Worm (Caenorhabditis elegans) whole organism, mixed stage, embryonic: Measurements from ENCODE around the gene R12B2.7.

ENCODE experiments used
- hlh-1 ChIP-seq: fragments of 150-350 bp; optimal IDR thresholded peaks from 2 replicates; lab custom pipeline; 2014; ENCODE audit warnings: missing biosample characterization, missing genetic modification reagents, missing genetic modification characterization
- mab-5 ChIP-seq: fragments of 150-350 bp; optimal IDR thresholded peaks from 2 replicates; lab custom pipeline; 2014; ENCODE audit warnings: missing biosample characterization, missing genetic modification characterization
- nhr-237 ChIP-seq: fragments of 150-350 bp; optimal IDR thresholded peaks from 2 replicates; lab custom pipeline; 2014; ENCODE audit warnings: missing biosample characterization, missing genetic modification characterization
- nhr-28 ChIP-seq: fragments of 150-350 bp; optimal IDR thresholded peaks from 2 replicates; lab custom pipeline; 2014; ENCODE audit warnings: missing biosample characterization, missing genetic modification characterization
- nhr-76 ChIP-seq: sonication (generic microtip); optimal IDR thresholded peaks from 2 replicates; lab custom pipeline; 2017; ENCODE audit warnings: missing biosample characterization, missing genetic modification characterization
- snpc-4 ChIP-seq: fragments of 150-350 bp; optimal IDR thresholded peaks from 2 replicates; lab custom pipeline; 2014; ENCODE audit warnings: missing biosample characterization, missing genetic modification characterization
- tbx-8 ChIP-seq: fragments of 200-800 bp; sonication (Bioruptor generic); optimal IDR thresholded peaks from 2 replicates; lab custom pipeline; 2018; ENCODE audit warnings: mild to moderate bottlenecking, missing genetic modification characterization, moderate library complexity, missing compliant biosample characterization
- unc-120 ChIP-seq: sonication (generic microtip); optimal IDR thresholded peaks from 2 replicates; lab custom pipeline; 2017; ENCODE audit warnings: missing genetic modification characterization, missing compliant biosample characterization; ENCODE audit not compliant: poor library complexity, severe bottlenecking

DNA sequence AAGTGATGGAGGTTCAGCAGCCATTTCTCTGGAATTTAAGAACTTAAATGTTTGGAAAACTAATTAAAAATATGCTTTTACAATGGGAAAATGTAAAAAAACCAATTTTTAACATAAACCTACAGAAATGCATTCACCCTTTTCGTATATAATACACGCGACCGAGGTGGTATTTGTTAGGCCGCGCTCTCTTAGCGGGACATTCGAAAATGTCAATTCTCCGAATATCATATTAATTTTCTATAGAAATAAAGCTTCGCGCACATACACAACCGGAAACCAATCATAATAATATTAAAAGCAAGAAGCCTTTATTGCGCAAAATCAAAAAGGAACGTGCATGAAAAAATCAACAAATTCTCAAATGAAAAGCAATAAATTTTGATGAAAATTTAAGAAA, 38.4 kb downstream of the R12B2.7 start, which contains the start of gene ddx-23:
- TF ChIP-seq nhr-237 (tag; lab: Kevin White, UChicago) (no peak), snpc-4 (tag; lab: Kevin White, UChicago) (no peak), unc-120 (tag; lab: Kevin White, UChicago) (no peak), nhr-76 (tag; lab: Kevin White, UChicago) (no peak), tbx-8 (GFP tag; lab: Kevin White, UChicago) (no peak), hlh-1 (tag; lab: Kevin White, UChicago) (no peak), nhr-28 (tag; lab: Kevin White, UChicago) (no peak), mab-5 (tag; lab: Kevin White, UChicago) (no peak)
